Worm (Caenorhabditis elegans) whole organism, L1 larva: ENCODE results near the gene ZK1320.2.
A peak's percentile ranks its signal among the peaks of the same experiment; 100 is the strongest.

ENCODE experiments used
- C16A3.4 ChIP-seq: fragments of 150-350 bp; optimal IDR thresholded peaks from 2 replicates; lab custom pipeline; 2014; ENCODE audit warnings: missing biosample characterization, missing genetic modification characterization
- C34B4.2 ChIP-seq: sonication (generic microtip); optimal IDR thresholded peaks from 2 replicates; lab custom pipeline; 2017; ENCODE audit warnings: mild to moderate bottlenecking, missing genetic modification characterization, missing compliant biosample characterization
- aly-2 ChIP-seq: fragments of 150-350 bp; optimal IDR thresholded peaks from 2 replicates; lab custom pipeline; 2014; ENCODE audit warnings: missing biosample characterization, missing genetic modification characterization
- ama-1 ChIP-seq: fragments of 150-350 bp; optimal IDR thresholded peaks from 2 replicates; lab custom pipeline; 2014
- blmp-1 ChIP-seq: fragments of 150-350 bp; optimal IDR thresholded peaks from 2 replicates; lab custom pipeline; 2014; ENCODE audit warnings: missing biosample characterization, missing genetic modification characterization
- ceh-82 ChIP-seq, 3 experiments: fragments of 150-350 bp in 1 of 3; sonication (generic microtip) in 2 of 3; optimal IDR thresholded peaks; 2 replicates each; lab custom pipeline; 2014 to 2017; ENCODE audit warnings: missing biosample characterization in 3 of 3, missing genetic modification characterization in 3 of 3
- dsc-1 ChIP-seq: sonication (generic microtip); optimal IDR thresholded peaks from 2 replicates; lab custom pipeline; 2016; ENCODE audit warnings: mild to moderate bottlenecking, missing genetic modification characterization, missing compliant biosample characterization
- efl-1 ChIP-seq, 4 experiments: fragments of 150-350 bp; optimal IDR thresholded peaks in 3 of 4; peaks in 1 of 4; 1 replicate in 1 of 4; 2 replicates in 3 of 4; lab custom pipeline; 2014; ENCODE audit warnings: missing biosample characterization in 2 of 4, missing genetic modification characterization in 2 of 4, missing genetic modification reagents in 2 of 4
- egl-27 ChIP-seq, 2 experiments: fragments of 150-350 bp in 1 of 2; sonication (generic microtip); optimal IDR thresholded peaks; 3 replicates each; lab custom pipeline; 2017 to 2018; ENCODE audit warnings: missing biosample characterization in 2 of 2, missing genetic modification characterization in 2 of 2, missing genetic modification reagents in 2 of 2
- elt-2 ChIP-seq: sonication (generic microtip); optimal IDR thresholded peaks from 2 replicates; lab custom pipeline; 2016; ENCODE audit warnings: missing genetic modification characterization, mild to moderate bottlenecking, inconsistent platforms, missing compliant biosample characterization, missing genetic modification reagents
- elt-3 ChIP-seq, 6 experiments: fragments of 150-350 bp in 1 of 6; sonication (generic microtip); optimal IDR thresholded peaks; 2 replicates each; lab custom pipeline; 2017 to 2018; ENCODE audit warnings: missing biosample characterization in 6 of 6, missing genetic modification characterization in 6 of 6, inconsistent platforms in 1 of 6
- ets-5 ChIP-seq: fragments of 200-800 bp; sonication (Bioruptor generic); IDR thresholded peaks from 2 replicates; pipeline ENCODE4 v1.3.6; 2022; ENCODE audit warnings: missing genetic modification characterization, missing compliant biosample characterization
- fkh-10 ChIP-seq: sonication (generic microtip); optimal IDR thresholded peaks from 2 replicates; lab custom pipeline; 2017; ENCODE audit warnings: missing biosample characterization, missing genetic modification reagents, missing genetic modification characterization
- grh-1 ChIP-seq: fragments of 200-800 bp; sonication (Bioruptor generic); IDR thresholded peaks from 2 replicates; pipeline ENCODE4 v1.3.6; 2022; ENCODE audit warnings: missing genetic modification reagents, missing genetic modification characterization, missing compliant biosample characterization
- hlh-17 ChIP-seq: fragments of 200-800 bp; sonication (Bioruptor generic); optimal IDR thresholded peaks from 2 replicates; lab custom pipeline; 2018; ENCODE audit warnings: missing genetic modification characterization, mild to moderate bottlenecking, missing compliant biosample characterization, moderate library complexity, borderline replicate concordance
- lin-14 ChIP-seq: fragments of 200-800 bp; sonication (Bioruptor generic); optimal IDR thresholded peaks from 2 replicates; lab custom pipeline; 2018; ENCODE audit warnings: mild to moderate bottlenecking, missing genetic modification characterization, moderate library complexity, missing compliant biosample characterization
- lin-35 ChIP-seq, 2 experiments: fragments of 150-350 bp; optimal IDR thresholded peaks; 2 replicates each; lab custom pipeline; 2014; ENCODE audit warnings: missing biosample characterization in 2 of 2, missing genetic modification characterization in 2 of 2, missing genetic modification reagents in 2 of 2
- lin-39 ChIP-seq: fragments of 150-350 bp; optimal IDR thresholded peaks from 2 replicates; lab custom pipeline; 2014; ENCODE audit warnings: missing biosample characterization, missing genetic modification reagents, missing genetic modification characterization
- lsy-2 ChIP-seq, 2 experiments: fragments of 150-350 bp; optimal IDR thresholded peaks; 2 replicates each; lab custom pipeline; 2014; ENCODE audit warnings: missing biosample characterization in 2 of 2, missing genetic modification characterization in 2 of 2
- mdl-1 ChIP-seq, 2 experiments: fragments of 150-350 bp; optimal IDR thresholded peaks; 2 replicates each; lab custom pipeline; 2014 to 2017; ENCODE audit warnings: missing biosample characterization in 2 of 2, missing genetic modification characterization in 2 of 2, inconsistent platforms in 1 of 2
- nhr-12 ChIP-seq: sonication (generic microtip); optimal IDR thresholded peaks from 2 replicates; lab custom pipeline; 2017; ENCODE audit warnings: missing biosample characterization, missing genetic modification characterization
- nhr-19 ChIP-seq: fragments of 200-800 bp; sonication (Bioruptor generic); conservative IDR thresholded peaks from 2 replicates; pipeline ENCODE4 v1.3.6; 2022; ENCODE audit warnings: missing genetic modification characterization, missing compliant biosample characterization
- nhr-20 ChIP-seq: sonication (generic microtip); optimal IDR thresholded peaks from 2 replicates; lab custom pipeline; 2016; ENCODE audit warnings: mild to moderate bottlenecking, missing genetic modification characterization, missing compliant biosample characterization
- nhr-237 ChIP-seq: fragments of 150-350 bp; optimal IDR thresholded peaks from 2 replicates; lab custom pipeline; 2014; ENCODE audit warnings: missing biosample characterization, missing genetic modification characterization
- nhr-28 ChIP-seq: fragments of 150-350 bp; optimal IDR thresholded peaks from 2 replicates; lab custom pipeline; 2014; ENCODE audit warnings: missing biosample characterization, missing genetic modification characterization
- nhr-47 ChIP-seq: sonication (generic microtip); optimal IDR thresholded peaks from 2 replicates; lab custom pipeline; 2016; ENCODE audit warnings: mild to moderate bottlenecking, missing genetic modification characterization, moderate library complexity, missing compliant biosample characterization
- nhr-71 ChIP-seq: sonication (generic microtip); optimal IDR thresholded peaks from 2 replicates; lab custom pipeline; 2016; ENCODE audit warnings: mild to moderate bottlenecking, missing genetic modification characterization, moderate library complexity, missing compliant biosample characterization
- nhr-76 ChIP-seq: sonication (generic microtip); optimal IDR thresholded peaks from 2 replicates; lab custom pipeline; 2017; ENCODE audit warnings: missing biosample characterization, missing genetic modification characterization
- nhr-77 ChIP-seq: fragments of 150-350 bp; optimal IDR thresholded peaks from 2 replicates; lab custom pipeline; 2014; ENCODE audit warnings: missing biosample characterization, missing genetic modification characterization
- nhr-90 ChIP-seq: sonication (generic microtip); optimal IDR thresholded peaks from 2 replicates; lab custom pipeline; 2016; ENCODE audit warnings: mild to moderate bottlenecking, missing genetic modification characterization, missing compliant biosample characterization; ENCODE audit not compliant: poor library complexity
- pag-3 ChIP-seq: sonication (generic microtip); optimal IDR thresholded peaks from 2 replicates; lab custom pipeline; 2017; ENCODE audit warnings: missing genetic modification characterization, mild to moderate bottlenecking, missing compliant biosample characterization, antibody characterized with exemption, borderline replicate concordance; ENCODE audit not compliant: insufficient read depth
- rnt-1 ChIP-seq: sonication (generic microtip); optimal IDR thresholded peaks from 2 replicates; lab custom pipeline; 2016; ENCODE audit warnings: mild to moderate bottlenecking, missing genetic modification characterization, moderate library complexity, missing compliant biosample characterization
- skn-1 ChIP-seq: fragments of 150-350 bp; optimal IDR thresholded peaks from 2 replicates; lab custom pipeline; 2014; ENCODE audit warnings: missing biosample characterization, missing genetic modification characterization
- snpc-4 ChIP-seq: fragments of 150-350 bp; optimal IDR thresholded peaks from 2 replicates; lab custom pipeline; 2014; ENCODE audit warnings: missing biosample characterization, missing genetic modification characterization
- snu-23 ChIP-seq: sonication (generic microtip); optimal IDR thresholded peaks from 2 replicates; lab custom pipeline; 2016; ENCODE audit warnings: missing genetic modification characterization, missing compliant biosample characterization
- swsn-7 ChIP-seq: sonication (generic microtip); optimal IDR thresholded peaks from 2 replicates; lab custom pipeline; 2016; ENCODE audit warnings: missing genetic modification characterization, missing compliant biosample characterization
- unc-86 ChIP-seq: sonication (generic microtip); optimal IDR thresholded peaks from 2 replicates; lab custom pipeline; 2016; ENCODE audit warnings: missing genetic modification characterization, missing compliant biosample characterization
- unc-98 ChIP-seq: fragments of 200-800 bp; sonication (Bioruptor generic); IDR thresholded peaks from 2 replicates; pipeline ENCODE4 v1.3.6; 2022; ENCODE audit warnings: missing genetic modification characterization, missing compliant biosample characterization
- vab-15 ChIP-seq: sonication (generic microtip); optimal IDR thresholded peaks from 2 replicates; lab custom pipeline; 2017; ENCODE audit warnings: missing genotype, mild to moderate bottlenecking, missing genetic modification characterization, missing compliant biosample characterization
- xbp-1 ChIP-seq: sonication (generic microtip); optimal IDR thresholded peaks from 2 replicates; lab custom pipeline; 2016; ENCODE audit warnings: missing genetic modification characterization, missing compliant biosample characterization
- zag-1 ChIP-seq: fragments of 150-350 bp; optimal IDR thresholded peaks from 2 replicates; lab custom pipeline; 2014; ENCODE audit warnings: missing biosample characterization, missing genetic modification characterization
- ztf-11 ChIP-seq, 2 experiments: sonication (generic microtip); optimal IDR thresholded peaks; 2 replicates each; lab custom pipeline; 2016 to 2017; ENCODE audit warnings: missing genetic modification characterization in 2 of 2, missing biosample characterization in 1 of 2, missing compliant biosample characterization in 1 of 2
- ztf-4 ChIP-seq: fragments of 150-350 bp; optimal IDR thresholded peaks from 2 replicates; lab custom pipeline; 2014; ENCODE audit warnings: missing biosample characterization, missing genetic modification characterization

The ZK1320.2 gene

DNA sequence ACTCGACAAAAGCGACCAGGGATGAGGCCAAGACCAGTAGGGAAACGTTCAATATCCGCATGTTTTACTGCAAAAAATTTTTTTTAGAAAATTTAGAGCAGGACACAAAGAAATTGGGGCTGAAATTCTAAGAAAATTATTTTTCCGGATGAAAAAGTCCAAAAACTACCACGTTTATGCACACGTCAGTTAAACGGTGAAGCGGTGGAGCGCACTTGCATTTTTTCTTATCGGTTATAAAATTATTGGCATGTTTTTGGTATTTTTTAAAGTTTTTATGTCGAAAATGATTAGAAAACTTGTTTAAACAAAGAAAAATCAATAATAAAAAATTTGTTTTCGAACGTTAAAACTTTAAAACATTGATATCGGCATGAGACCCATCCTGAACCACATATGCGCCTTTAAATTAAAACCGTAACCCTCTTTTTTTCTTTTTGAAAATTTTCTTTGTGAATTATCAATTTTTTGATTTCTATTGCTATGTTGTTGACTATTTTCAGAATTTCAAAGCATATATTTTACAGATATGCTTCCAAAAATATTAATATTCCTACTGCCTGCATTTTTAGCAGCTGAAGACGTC, 34.6 kb downstream of the ZK1320.2 start, which contains the start of the genes dnj-20 and ZK1307.8 (continued):
- no peak for TF ChIP-seq aly-2 (tag; lab: Kevin White, UChicago)
- no peak for TF ChIP-seq zag-1 (tag; lab: Kevin White, UChicago)
- no peak for TF ChIP-seq nhr-47 (tag; lab: Kevin White, UChicago)
- TF ChIP-seq vab-15 (tag; lab: Kevin White, UChicago), result no peak
- no peak for TF ChIP-seq nhr-76
- peak in 1 of 2 experiments; percentile 26 for TF ChIP-seq efl-1 (optimal IDR thresholded peaks at IDR 0.05; lab: Kevin White, UChicago)
- TF ChIP-seq efl-1 (GFP tag; optimal IDR thresholded peaks at IDR 0.05 in 1 of 2; lab: Kevin White, UChicago), result peak; percentile 9 to 12
- TF ChIP-seq unc-86 (tag; lab: Kevin White, UChicago), result no peak

DNA sequence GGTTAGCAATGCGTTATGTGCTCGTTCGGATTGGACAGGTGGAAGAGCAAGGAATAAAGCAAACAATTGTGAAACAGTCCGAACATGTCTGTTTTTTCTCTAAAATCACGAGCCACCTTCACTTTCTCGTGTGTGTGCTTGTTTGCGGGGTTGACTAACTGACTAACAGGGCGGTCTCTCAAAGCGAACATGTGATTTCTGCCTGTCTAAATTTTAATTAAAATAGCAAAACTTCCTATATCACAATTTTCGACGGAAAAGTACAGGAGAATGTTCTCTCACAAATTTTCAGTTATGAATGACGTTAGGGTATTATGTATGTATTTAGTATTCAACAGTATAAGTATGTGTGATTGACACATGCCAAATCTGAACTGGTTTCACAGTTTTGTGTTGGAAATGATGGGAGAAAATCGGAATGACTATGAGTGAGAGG, 36.9 kb downstream of the ZK1320.2 start:
- no peak for TF ChIP-seq efl-1 (optimal IDR thresholded peaks at IDR 0.05; lab: Kevin White, UChicago)
- peak in 1 of 2 experiments; percentile 94 for TF ChIP-seq efl-1 (GFP tag; optimal IDR thresholded peaks at IDR 0.05 in 1 of 2; lab: Kevin White, UChicago)
- no peak for TF ChIP-seq skn-1 (tag; lab: Kevin White, UChicago)
- TF ChIP-seq nhr-28 (tag; lab: Kevin White, UChicago), result no peak
- TF ChIP-seq blmp-1 (tag; lab: Kevin White, UChicago), result peak; percentile 23
- TF ChIP-seq C34B4.2 (tag; lab: Kevin White, UChicago), result no peak
- no peak for TF ChIP-seq ama-1 (lab: Kevin White, UChicago)
- peak; percentile 39 for TF ChIP-seq lin-14 (GFP tag; lab: Kevin White, UChicago)
- TF ChIP-seq lin-35 (GFP tag; optimal IDR thresholded peaks at IDR 0.05; lab: Kevin White, UChicago), result peak in 1 of 2 experiments; percentile 40
- TF ChIP-seq egl-27 (tag; optimal IDR thresholded peaks at IDR 0.05; lab: Kevin White, UChicago), result no peak
- peak; percentile 9 for TF ChIP-seq nhr-20 (tag; lab: Kevin White, UChicago)
- peak; percentile 44 for TF ChIP-seq nhr-71 (tag; lab: Kevin White, UChicago)
- TF ChIP-seq mdl-1 (tag; optimal IDR thresholded peaks at IDR 0.05; lab: Kevin White, UChicago), result peak in 1 of 2 experiments; percentile 74

DNA sequence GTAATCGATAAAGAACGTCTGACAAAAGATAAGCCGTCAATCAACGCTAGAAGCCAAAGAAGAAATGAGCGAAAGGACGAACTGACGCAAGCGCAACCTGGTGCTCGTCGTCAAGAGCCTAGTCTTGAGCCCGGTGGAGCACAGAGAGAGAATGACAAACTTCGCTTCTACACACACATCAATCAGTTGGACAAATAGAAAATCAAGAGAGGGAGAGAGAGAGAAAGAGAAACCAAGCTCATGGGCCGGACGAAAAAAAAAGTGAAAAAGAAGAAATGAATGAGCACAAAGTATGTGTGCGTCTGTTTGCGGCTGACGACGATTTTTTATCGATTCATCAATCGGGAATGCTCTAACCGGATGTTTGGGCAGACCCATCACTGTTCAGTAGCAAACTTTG, 37.7 kb downstream of the ZK1320.2 start:
- no peak for TF ChIP-seq ztf-4 (tag; lab: Kevin White, UChicago)
- no peak for TF ChIP-seq nhr-237
- TF ChIP-seq nhr-20 (tag; lab: Kevin White, UChicago), result no peak
- TF ChIP-seq ztf-11 (tag; optimal IDR thresholded peaks at IDR 0.05; lab: Kevin White, UChicago), result no peak
- no peak for TF ChIP-seq nhr-12 (tag; lab: Kevin White, UChicago)
- peak in 1 of 2 experiments; percentile 0 for TF ChIP-seq lin-35 (GFP tag; optimal IDR thresholded peaks at IDR 0.05; lab: Kevin White, UChicago)
- TF ChIP-seq xbp-1, result no peak
- TF ChIP-seq ets-5, result no peak
- TF ChIP-seq ama-1 (lab: Kevin White, UChicago), result no peak
- no peak for TF ChIP-seq ceh-82 (tag; optimal IDR thresholded peaks at IDR 0.05; lab: Kevin White, UChicago)
- peak; percentile 2 for TF ChIP-seq C16A3.4 (tag; lab: Kevin White, UChicago)
- peak; percentile 27 for TF ChIP-seq dsc-1
- peak; percentile 15 for TF ChIP-seq nhr-19 (GFP tag; lab: Robert Waterston, UW)
- TF ChIP-seq snu-23 (GFP tag; lab: Kevin White, UChicago), result peak; percentile 14
- peak; percentile 22 for TF ChIP-seq lin-39 (tag; lab: Kevin White, UChicago)
- TF ChIP-seq aly-2 (tag; lab: Kevin White, UChicago), result no peak
- peak; percentile 35 for TF ChIP-seq nhr-77
- TF ChIP-seq fkh-10 (GFP tag; lab: Kevin White, UChicago), result no peak
- TF ChIP-seq nhr-71 (tag; lab: Kevin White, UChicago), result peak; percentile 52
- peak; percentile 19 to 55 for TF ChIP-seq lsy-2 (tag; optimal IDR thresholded peaks at IDR 0.05; lab: Kevin White, UChicago)
- no peak for TF ChIP-seq snpc-4 (tag; lab: Kevin White, UChicago)
- no peak for TF ChIP-seq elt-3 (tag; optimal IDR thresholded peaks at IDR 0.05; lab: Kevin White, UChicago)
- no peak for TF ChIP-seq hlh-17 (GFP tag; lab: Kevin White, UChicago)
- peak; percentile 2 to 12 for TF ChIP-seq efl-1 (optimal IDR thresholded peaks at IDR 0.05; lab: Kevin White, UChicago)
- peak; percentile 17 to 92 for TF ChIP-seq efl-1 (GFP tag; optimal IDR thresholded peaks at IDR 0.05 in 1 of 2; lab: Kevin White, UChicago)
- TF ChIP-seq elt-2 (tag; lab: Kevin White, UChicago), result no peak
- peak; percentile 10 for TF ChIP-seq swsn-7 (tag; lab: Kevin White, UChicago)
- peak; percentile 48 for TF ChIP-seq lin-14 (GFP tag; lab: Kevin White, UChicago)
- no peak for TF ChIP-seq unc-98 (GFP tag; lab: Robert Waterston, UW)
- no peak for TF ChIP-seq grh-1 (GFP tag; lab: Robert Waterston, UW)
- peak; percentile 48 for TF ChIP-seq pag-3
- TF ChIP-seq rnt-1 (tag; lab: Kevin White, UChicago), result peak; percentile 66
- no peak for TF ChIP-seq nhr-90
